Worm (Caenorhabditis elegans) whole organism, L4/young adult: Measurements from ENCODE around the gene srb-12.

Source experiments
- W03F9.2 ChIP-seq: fragments of 150-350 bp; optimal IDR thresholded peaks from 2 replicates; lab custom pipeline; 2014; ENCODE audit warnings: missing biosample characterization, missing genetic modification characterization
- dao-5 ChIP-seq: sonication (generic microtip); optimal IDR thresholded peaks from 2 replicates; lab custom pipeline; 2016; ENCODE audit warnings: missing genotype, missing genetic modification characterization, moderate library complexity, missing compliant biosample characterization
- him-1 ChIP-seq: sonication (generic microtip); optimal IDR thresholded peaks from 2 replicates; lab custom pipeline; 2016; ENCODE audit warnings: missing genotype, missing genetic modification reagents, missing genetic modification characterization, missing compliant biosample characterization

DNA sequence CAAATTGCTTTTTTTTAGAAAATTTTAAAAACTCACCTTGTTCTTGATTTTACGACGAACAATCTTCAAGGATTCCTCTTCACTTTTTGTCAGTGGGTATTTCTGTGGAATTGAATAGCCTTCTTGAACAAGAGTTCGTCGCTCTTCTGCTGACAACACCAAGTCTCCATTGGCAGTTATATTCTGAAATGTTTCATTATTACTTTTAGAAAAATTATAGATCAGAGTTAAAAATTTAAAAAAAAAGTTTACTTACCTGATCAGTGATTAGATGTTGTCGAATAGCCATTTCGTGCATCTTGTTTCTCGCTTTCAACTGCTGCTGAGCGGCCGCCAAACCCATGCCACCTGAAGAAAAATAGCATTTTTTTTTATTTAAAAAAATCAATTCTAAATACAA is 25.8 kb upstream of the srb-12 start:
- TF ChIP-seq him-1 (no peak), dao-5 (tag; lab: Kevin White, UChicago) (no peak), W03F9.2 (no peak)
